Fruit fly (Drosophila melanogaster): ENCODE results near the gene CG18304.

dm6 chr2L:6970813-6971212 is 28.2 kb upstream of the CG18304 start:
- TF ChIP-seq Hr39 (GFP tag; optimal IDR thresholded peaks at IDR 0.05) = no peak
- no peak for TF ChIP-seq Met (GFP tag; optimal IDR thresholded peaks at IDR 0.05)
- TF ChIP-seq Ets96B (tag; optimal IDR thresholded peaks at IDR 0.05) = no peak
- no peak for TF ChIP-seq CG8119 (GFP tag; IDR thresholded peaks at IDR 0.05)
- TF ChIP-seq dsx (GFP tag; optimal IDR thresholded peaks at IDR 0.05; ENCODE audit: poor library complexity, severe bottlenecking) = no peak
- TF ChIP-seq esn (GFP tag; optimal IDR thresholded peaks at IDR 0.05) = no peak
- no peak for TF ChIP-seq CG16779 (tag; optimal IDR thresholded peaks at IDR 0.05)
- no peak for TF ChIP-seq fd85E (GFP tag; optimal IDR thresholded peaks at IDR 0.05)

All from whole organism, prepupa.